Worm (Caenorhabditis elegans): ENCODE data around the gene vps-33.1.

DNA sequence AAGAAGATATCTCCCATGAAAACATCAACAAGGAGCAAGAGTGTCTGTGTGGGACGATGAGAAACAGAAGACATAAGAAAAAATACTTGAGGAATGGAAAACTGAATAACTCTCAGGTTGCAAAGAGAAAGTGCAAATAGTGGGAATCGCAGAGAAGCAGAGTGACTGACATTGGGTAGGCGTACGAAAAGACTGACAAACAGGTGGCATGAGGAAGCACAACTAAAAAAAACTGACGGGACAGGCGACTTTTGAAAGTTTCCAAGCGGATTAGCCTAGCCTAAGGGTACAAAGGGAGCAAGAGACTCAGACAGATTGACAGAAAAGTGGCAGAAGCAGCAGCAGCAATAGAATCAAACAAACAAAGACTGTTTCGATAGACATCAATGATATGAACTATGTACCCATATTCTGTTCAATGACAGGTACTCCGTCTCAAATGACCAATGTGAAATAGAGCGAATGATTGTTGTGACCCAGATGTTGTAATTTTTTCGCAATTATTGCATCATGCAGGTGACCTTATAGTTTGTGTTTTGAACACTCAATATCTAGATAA, 33.7 kb downstream of the vps-33.1 start:
- TF ChIP-seq ceh-82 (tag; optimal IDR thresholded peaks at IDR 0.05) (no peak), nhr-48 (tag; optimal IDR thresholded peaks at IDR 0.05) (peak; percentile 66), lin-13 (GFP tag; optimal IDR thresholded peaks at IDR 0.05) (peak; percentile 7), tra-1 (GFP tag; IDR thresholded peaks at IDR 0.05) (peak; percentile 63; the same call in 1 of the 2 replicates)
